Fruit fly (Drosophila melanogaster) whole organism, embryonic: ENCODE data around the gene Trax.

Experiments used
- CG1024 ChIP-seq: fragments of 200-800 bp; sonication (Bioruptor generic); IDR thresholded peaks from 2 replicates; pipeline ENCODE4 v1.3.6; 2022; ENCODE audit warnings: missing biosample characterization, missing genetic modification characterization
- CG10431 ChIP-seq: fragments of 200-800 bp; sonication (Bioruptor generic); optimal IDR thresholded peaks from 3 replicates; lab custom pipeline; 2018; ENCODE audit warnings: missing biosample characterization, mild to moderate bottlenecking, missing genetic modification characterization
- CG11695 ChIP-seq: fragments of 200-800 bp; sonication (Bioruptor generic); IDR thresholded peaks from 3 replicates; pipeline ENCODE4 v1.3.6; 2022; ENCODE audit warnings: missing biosample characterization, missing genetic modification characterization
- CG14710 ChIP-seq: fragments of 200-800 bp; sonication (Bioruptor generic); optimal IDR thresholded peaks from 3 replicates; lab custom pipeline; 2019; ENCODE audit warnings: missing biosample characterization, mild to moderate bottlenecking, missing genetic modification characterization, moderate library complexity
- CG15601 ChIP-seq: fragments of 200-800 bp; sonication (Bioruptor generic); optimal IDR thresholded peaks from 3 replicates; lab custom pipeline; 2019; ENCODE audit warnings: missing biosample characterization, mild to moderate bottlenecking, missing genetic modification characterization, moderate library complexity
- CG16813 ChIP-seq: fragments of 200-800 bp; sonication (Bioruptor generic); IDR thresholded peaks from 3 replicates; pipeline ENCODE4 v1.3.6; 2022; ENCODE audit warnings: missing biosample characterization, missing genetic modification characterization; ENCODE audit not compliant: partially characterized antibody
- CG17829 ChIP-seq: fragments of 200-800 bp; optimal IDR thresholded peaks from 2 replicates; lab custom pipeline; 2019; ENCODE audit warnings: missing biosample characterization, mild to moderate bottlenecking, missing genetic modification characterization, moderate library complexity
- CG1832 ChIP-seq: fragments of 200-800 bp; sonication (Bioruptor generic); optimal IDR thresholded peaks from 2 replicates; lab custom pipeline; 2017; ENCODE audit warnings: missing biosample characterization, mild to moderate bottlenecking, missing genetic modification characterization, inconsistent platforms
- CG2116 ChIP-seq: fragments of 200-800 bp; sonication (Bioruptor generic); optimal IDR thresholded peaks from 3 replicates; lab custom pipeline; 2018; ENCODE audit warnings: missing biosample characterization, mild to moderate bottlenecking, missing genetic modification characterization
- CG2875 ChIP-seq: fragments of 200-800 bp; sonication (Bioruptor generic); optimal IDR thresholded peaks from 2 replicates; lab custom pipeline; 2017; ENCODE audit warnings: missing biosample characterization, mild to moderate bottlenecking, missing genetic modification characterization, missing genetic modification reagents
- CG34422 ChIP-seq: fragments of 200-800 bp; sonication (Bioruptor generic); IDR thresholded peaks from 3 replicates; pipeline ENCODE4 v1.3.6; 2022; ENCODE audit warnings: missing biosample characterization, missing genetic modification characterization
- CG42726 ChIP-seq: fragments of 200-800 bp; sonication (Bioruptor generic); IDR thresholded peaks from 2 replicates; pipeline ENCODE4 v1.3.6; 2022; ENCODE audit warnings: missing biosample characterization, missing genetic modification characterization; ENCODE audit not compliant: partially characterized antibody
- CG6813 ChIP-seq: fragments of 200-800 bp; sonication (Bioruptor generic); optimal IDR thresholded peaks from 2 replicates; lab custom pipeline; 2017; ENCODE audit warnings: missing biosample characterization, missing genetic modification characterization, mild to moderate bottlenecking, moderate library complexity, missing genetic modification reagents
- CTCF ChIP-seq: fragments of 200-800 bp; sonication (Bioruptor generic); optimal IDR thresholded peaks from 2 replicates; lab custom pipeline; 2017; ENCODE audit warnings: missing biosample characterization, mild to moderate bottlenecking, missing genetic modification characterization, moderate library complexity
- Dip2 ChIP-seq: fragments of 200-800 bp; sonication (Bioruptor generic); IDR thresholded peaks from 2 replicates; pipeline ENCODE4 v1.3.6; 2022; ENCODE audit warnings: missing biosample characterization, missing genetic modification characterization
- Dll ChIP-seq: fragments of 200-800 bp; sonication (Bioruptor generic); IDR thresholded peaks from 4 replicates; pipeline ENCODE4 v1.3.6; 2022; ENCODE audit warnings: missing biosample characterization, missing genetic modification characterization; ENCODE audit not compliant: partially characterized antibody
- Doc3 ChIP-seq: fragments of 200-800 bp; sonication (Bioruptor generic); IDR thresholded peaks from 3 replicates; pipeline ENCODE4 v1.3.6; 2022; ENCODE audit warnings: missing biosample characterization, missing genetic modification characterization; ENCODE audit not compliant: partially characterized antibody
- Dp ChIP-seq: fragments of 200-800 bp; sonication (Bioruptor generic); optimal IDR thresholded peaks from 2 replicates; lab custom pipeline; 2018; ENCODE audit warnings: missing biosample characterization, mild to moderate bottlenecking, missing genetic modification characterization, moderate library complexity
- Fer3 ChIP-seq: fragments of 200-800 bp; sonication (Bioruptor generic); optimal IDR thresholded peaks from 2 replicates; lab custom pipeline; 2018; ENCODE audit warnings: missing biosample characterization, mild to moderate bottlenecking, missing genetic modification characterization, moderate library complexity
- Hmx ChIP-seq: fragments of 200-800 bp; sonication (Bioruptor generic); optimal IDR thresholded peaks from 2 replicates; lab custom pipeline; 2016; ENCODE audit warnings: missing biosample characterization, missing genetic modification characterization
- Myb ChIP-seq: fragments of 200-800 bp; sonication (Bioruptor generic); optimal IDR thresholded peaks from 2 replicates; lab custom pipeline; 2016; ENCODE audit warnings: missing biosample characterization, missing genetic modification characterization
- Oli ChIP-seq: fragments of 200-800 bp; sonication (Bioruptor generic); optimal IDR thresholded peaks from 2 replicates; lab custom pipeline; 2018; ENCODE audit warnings: missing biosample characterization, mild to moderate bottlenecking, missing genetic modification characterization, moderate library complexity
- Opbp ChIP-seq: fragments of 200-800 bp; sonication (Bioruptor generic); IDR thresholded peaks from 3 replicates; pipeline ENCODE4 v1.3.6; 2022; ENCODE audit warnings: missing biosample characterization, missing genetic modification characterization; ENCODE audit not compliant: partially characterized antibody
- Rfx ChIP-seq: fragments of 200-800 bp; sonication (Bioruptor generic); IDR thresholded peaks from 2 replicates; pipeline ENCODE4 v1.3.6; 2022; ENCODE audit warnings: missing biosample characterization, missing genetic modification characterization
- Sin3A ChIP-seq: fragments of >200 bp; optimal IDR thresholded peaks from 2 replicates; lab custom pipeline; 2018
- Sry-δ ChIP-seq: fragments of 200-800 bp; sonication (Bioruptor generic); optimal IDR thresholded peaks from 2 replicates; lab custom pipeline; 2016; ENCODE audit warnings: missing biosample characterization, missing genetic modification characterization
- YL-1 ChIP-seq: fragments of 200-800 bp; sonication (Bioruptor generic); optimal IDR thresholded peaks from 3 replicates; lab custom pipeline; 2017; ENCODE audit warnings: missing biosample characterization, mild to moderate bottlenecking, missing genetic modification characterization
- ap ChIP-seq: fragments of 200-800 bp; sonication (Bioruptor generic); IDR thresholded peaks from 2 replicates; pipeline ENCODE4 v1.3.6; 2022; ENCODE audit warnings: missing biosample characterization, missing genetic modification characterization
- ato ChIP-seq: fragments of 200-800 bp; sonication (Bioruptor generic); IDR thresholded peaks from 2 replicates; pipeline ENCODE4 v1.3.6; 2022; ENCODE audit warnings: missing biosample characterization, missing genetic modification characterization; ENCODE audit not compliant: partially characterized antibody
- br ChIP-seq: fragments of >200 bp; optimal IDR thresholded peaks from 2 replicates; lab custom pipeline; 2017
- caup ChIP-seq: fragments of 200-800 bp; sonication (Bioruptor generic); optimal IDR thresholded peaks from 3 replicates; lab custom pipeline; 2017; ENCODE audit warnings: missing biosample characterization, mild to moderate bottlenecking, missing genetic modification characterization, moderate library complexity; ENCODE audit not compliant: severe bottlenecking
- en ChIP-seq: fragments of 200-800 bp; sonication (Bioruptor generic); optimal IDR thresholded peaks from 2 replicates; lab custom pipeline; 2016; ENCODE audit warnings: missing biosample characterization, missing genetic modification characterization
- gem ChIP-seq: fragments of 200-800 bp; sonication (Bioruptor generic); optimal IDR thresholded peaks from 2 replicates; lab custom pipeline; 2019; ENCODE audit warnings: missing biosample characterization, mild to moderate bottlenecking, missing genetic modification characterization, moderate library complexity
- hkb ChIP-seq, 2 experiments: fragments of 200-800 bp in 1 of 2; fragments of >200 bp in 1 of 2; sonication (Bioruptor generic) in 1 of 2; IDR thresholded peaks in 1 of 2; optimal IDR thresholded peaks in 1 of 2; 2 replicates each; pipeline versions ENCODE4 v1.3.6 to Lab custom; 2017 to 2022; ENCODE audit warnings: missing biosample characterization in 1 of 2, missing genetic modification characterization in 1 of 2
- inv ChIP-seq: fragments of 200-800 bp; sonication (Bioruptor generic); IDR thresholded peaks from 2 replicates; pipeline ENCODE4 v1.3.6; 2022; ENCODE audit warnings: missing biosample characterization, missing genetic modification characterization; ENCODE audit not compliant: partially characterized antibody
- jigr1 ChIP-seq: fragments of 200-800 bp; sonication (Bioruptor generic); IDR thresholded peaks from 3 replicates; pipeline ENCODE4 v1.3.6; 2022; ENCODE audit warnings: missing biosample characterization, missing genetic modification characterization
- kay ChIP-seq: fragments of 200-800 bp; sonication (Bioruptor generic); optimal IDR thresholded peaks from 2 replicates; lab custom pipeline; 2016; ENCODE audit warnings: missing biosample characterization, missing genetic modification characterization
- lbe ChIP-seq: fragments of 200-800 bp; sonication (Bioruptor generic); optimal IDR thresholded peaks from 2 replicates; lab custom pipeline; 2016; ENCODE audit warnings: missing biosample characterization, mild to moderate bottlenecking, missing genetic modification characterization
- lmd ChIP-seq: fragments of 200-800 bp; sonication (Bioruptor generic); IDR thresholded peaks from 2 replicates; pipeline ENCODE4 v1.3.6; 2022; ENCODE audit warnings: missing biosample characterization, missing genetic modification characterization
- mld ChIP-seq: fragments of 200-800 bp; sonication (Bioruptor generic); IDR thresholded peaks from 3 replicates; pipeline ENCODE4 v1.3.6; 2022; ENCODE audit warnings: missing biosample characterization, missing genetic modification characterization; ENCODE audit not compliant: partially characterized antibody
- sisA ChIP-seq: fragments of 200-800 bp; sonication (Bioruptor generic); IDR thresholded peaks from 2 replicates; pipeline ENCODE4 v1.3.6; 2022; ENCODE audit warnings: missing biosample characterization, missing genetic modification characterization
- sna ChIP-seq: fragments of 200-800 bp; sonication (Bioruptor generic); IDR thresholded peaks from 2 replicates; pipeline ENCODE4 v1.3.6; 2022; ENCODE audit warnings: missing biosample characterization, missing genetic modification characterization; ENCODE audit not compliant: partially characterized antibody
- tgo ChIP-seq: fragments of 200-800 bp; sonication (Bioruptor generic); IDR thresholded peaks from 3 replicates; pipeline ENCODE4 v1.3.6; 2022; ENCODE audit warnings: missing biosample characterization, missing genetic modification characterization
- toy ChIP-seq: fragments of 200-800 bp; sonication (Bioruptor generic); IDR thresholded peaks from 2 replicates; pipeline ENCODE4 v1.3.6; 2022; ENCODE audit warnings: missing biosample characterization, missing genetic modification characterization
- wek ChIP-seq: fragments of 200-800 bp; sonication (Bioruptor generic); optimal IDR thresholded peaks from 3 replicates; lab custom pipeline; 2018; ENCODE audit warnings: missing biosample characterization, mild to moderate bottlenecking, missing genetic modification characterization, moderate library complexity
- wor ChIP-seq: fragments of 200-800 bp; sonication (Bioruptor generic); IDR thresholded peaks from 2 replicates; pipeline ENCODE4 v1.3.6; 2022; ENCODE audit warnings: missing biosample characterization, missing genetic modification characterization

The Trax gene

dm6 chr3R:15361490-15361889, at the start of gene Trax, which contains the start of gene Cog2 (continued):
- TF ChIP-seq Fer3 (tag; lab: Kevin White, UChicago), result no peak
- TF ChIP-seq ap (GFP tag; lab: Robert Waterston, UW), result no peak
- no peak for TF ChIP-seq CG6813 (GFP tag; lab: Kevin White, UChicago)
- peak; percentile 75 for TF ChIP-seq Sry-δ (GFP tag; lab: Kevin White, UChicago)
- TF ChIP-seq CG10431 (GFP tag; lab: Kevin White, UChicago), result no peak
- no peak for TF ChIP-seq jigr1 (GFP tag; lab: Robert Waterston, UW)
- TF ChIP-seq CTCF (GFP tag; lab: Kevin White, UChicago), result no peak
- TF ChIP-seq Dip2 (GFP tag; lab: Robert Waterston, UW), result no peak
- no peak for TF ChIP-seq hkb (optimal IDR thresholded peaks at IDR 0.05; lab: Kevin White, UChicago)
- TF ChIP-seq hkb (GFP tag; IDR thresholded peaks at IDR 0.05; lab: Robert Waterston, UW), result no peak
- TF ChIP-seq kay (GFP tag; lab: Kevin White, UChicago), result no peak
- TF ChIP-seq CG14710 (tag; lab: Kevin White, UChicago), result no peak
- TF ChIP-seq Dll (GFP tag; lab: Robert Waterston, UW), result peak; percentile 94
- peak; percentile 71; the same call in 2 of the 3 replicates for TF ChIP-seq mld (GFP tag; lab: Robert Waterston, UW)
- TF ChIP-seq CG2116 (GFP tag; lab: Kevin White, UChicago), result peak; percentile 46
- TF ChIP-seq wek (GFP tag; lab: Kevin White, UChicago), result no peak
- no peak for TF ChIP-seq CG17829 (tag; lab: Kevin White, UChicago)
- no peak for TF ChIP-seq lbe (GFP tag; lab: Kevin White, UChicago)
- no peak for TF ChIP-seq caup
- TF ChIP-seq CG11695 (GFP tag; lab: Robert Waterston, UW), result no peak
- TF ChIP-seq CG34422 (GFP tag; lab: Robert Waterston, UW), result 0 out of 3 replicates have a peak, but pooled peaks have one; percentile 9
- TF ChIP-seq lmd (GFP tag; lab: Robert Waterston, UW), result no peak
- TF ChIP-seq sisA, result no peak
- TF ChIP-seq wor (GFP tag; lab: Robert Waterston, UW), result no peak
- TF ChIP-seq CG15601, result no peak
- TF ChIP-seq Doc3 (GFP tag; lab: Robert Waterston, UW), result peak; percentile 94
- TF ChIP-seq CG2875 (GFP tag; lab: Kevin White, UChicago), result no peak
- TF ChIP-seq CG1024 (GFP tag; lab: Robert Waterston, UW), result no peak
- TF ChIP-seq CG16813 (GFP tag; lab: Robert Waterston, UW), result peak; percentile 77
- no peak for TF ChIP-seq br (lab: Kevin White, UChicago)
- no peak for TF ChIP-seq toy (GFP tag; lab: Robert Waterston, UW)
- TF ChIP-seq sna (GFP tag; lab: Robert Waterston, UW), result peak; percentile 92
- TF ChIP-seq Hmx (GFP tag; lab: Kevin White, UChicago), result no peak
- TF ChIP-seq CG42726 (GFP tag; lab: Robert Waterston, UW), result peak; percentile 91
- TF ChIP-seq YL-1, result peak; percentile 41
- no peak for TF ChIP-seq Oli (tag; lab: Kevin White, UChicago)
- TF ChIP-seq ato, result peak; percentile 70
- TF ChIP-seq tgo, result no peak
- TF ChIP-seq en, result no peak
- TF ChIP-seq Dp (GFP tag; lab: Kevin White, UChicago), result peak; percentile 18
- TF ChIP-seq Myb (GFP tag; lab: Kevin White, UChicago), result no peak
- peak; percentile 41 for TF ChIP-seq Sin3A (lab: Kevin White, UChicago)
- peak; percentile 69 for TF ChIP-seq inv (GFP tag; lab: Robert Waterston, UW)
- TF ChIP-seq gem (tag; lab: Kevin White, UChicago), result no peak
- TF ChIP-seq Opbp, result peak; percentile 85; the same call in 2 of the 3 replicates
- no peak for TF ChIP-seq Rfx (GFP tag; lab: Robert Waterston, UW)
- TF ChIP-seq CG1832, result no peak
